Worm (Caenorhabditis elegans): ENCODE results near the gene cyp-25A3.
"Not testable (repeated sequence)": the region's sequence is repeated elsewhere in the genome, so short reads cannot be mapped to it uniquely, and the experiment has no call there.

The cyp-25A3 gene

DNA sequence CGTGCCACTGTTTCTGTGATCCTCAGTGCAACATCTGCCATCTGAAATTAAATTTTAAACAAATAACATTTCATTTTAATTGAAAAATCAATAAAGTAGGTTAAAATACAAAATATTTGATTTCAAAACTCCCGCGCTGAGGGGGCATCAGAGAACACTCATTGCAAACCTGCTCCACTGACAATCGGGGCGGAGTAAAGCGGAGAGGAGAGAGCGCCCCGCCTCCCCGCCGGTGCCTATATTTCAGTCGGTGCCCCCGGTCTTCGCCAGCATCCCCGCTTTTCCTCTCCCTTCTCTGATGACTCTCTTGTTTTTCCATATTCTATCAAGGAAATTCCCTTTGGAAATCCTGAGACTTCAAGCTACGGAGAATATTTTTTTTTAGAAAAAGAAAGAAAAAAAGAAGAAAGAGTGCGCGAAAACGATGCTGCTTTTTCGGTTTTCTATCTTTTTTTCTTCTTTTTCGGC lies 23.4 kb upstream of the cyp-25A3 start, which contains the start of gene brc-1 (continued):
- TF ChIP-seq nhr-77 (tag; optimal IDR thresholded peaks at IDR 0.05) = no peak
- no peak for TF ChIP-seq nhr-23 (tag; optimal IDR thresholded peaks at IDR 0.05)
- peak; percentile 73 for TF ChIP-seq ceh-82 (tag; optimal IDR thresholded peaks at IDR 0.05)
- TF ChIP-seq ama-1 (optimal IDR thresholded peaks at IDR 0.05) = peak; percentile 93
- TF ChIP-seq C34F6.9 (tag; optimal IDR thresholded peaks at IDR 0.05) = peak; percentile 89
- TF ChIP-seq alr-1 (tag; optimal IDR thresholded peaks at IDR 0.05) = no peak
- TF ChIP-seq aly-2 (tag; optimal IDR thresholded peaks at IDR 0.05) = no peak
- TF ChIP-seq egl-27 (tag; optimal IDR thresholded peaks at IDR 0.05) = peak; percentile 53
- TF ChIP-seq ceh-16 (tag; optimal IDR thresholded peaks at IDR 0.05) = peak; percentile 70

DNA sequence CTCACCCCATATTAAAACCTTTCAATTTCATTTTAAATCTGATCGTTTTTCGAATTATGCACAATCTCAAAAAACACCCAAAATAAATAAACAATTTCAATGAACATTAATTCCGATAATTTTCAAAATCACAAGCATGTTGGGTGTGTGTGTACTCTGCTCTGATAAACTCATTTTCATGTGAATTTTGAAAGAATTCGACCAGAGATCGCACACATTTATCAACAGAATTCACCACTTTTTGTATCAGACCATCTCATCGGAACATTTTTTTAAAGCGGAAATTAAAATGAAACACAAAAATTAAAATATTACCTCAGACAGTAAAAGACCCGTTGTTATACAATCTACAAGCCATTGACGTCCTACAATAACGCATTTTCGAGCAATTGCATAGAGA lies 18.5 kb upstream of the cyp-25A3 start:
- TF ChIP-seq sma-9 (GFP tag; optimal IDR thresholded peaks at IDR 0.05) = peak; percentile 58
- not testable (repeated sequence) for TF ChIP-seq sma-9 (tag; optimal IDR thresholded peaks at IDR 0.05)

DNA sequence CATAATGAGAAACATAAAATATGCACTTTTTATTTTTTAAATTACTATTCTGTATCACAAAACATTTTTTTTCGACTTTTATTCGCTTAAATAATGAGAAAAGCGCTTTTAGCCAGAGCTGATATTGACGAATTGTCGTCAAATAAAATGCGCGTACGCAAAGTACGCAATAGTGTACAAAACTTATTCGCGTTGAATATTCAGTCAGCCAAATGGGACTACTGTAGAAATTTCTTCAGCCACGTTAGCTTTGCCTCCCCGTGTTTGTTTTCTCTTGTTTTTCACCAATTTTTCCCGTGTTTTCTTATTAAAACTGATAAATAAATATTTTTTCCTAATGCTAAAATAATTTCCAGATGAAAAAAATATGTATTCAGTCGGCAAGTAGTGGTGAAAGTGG lies 17.5 kb upstream of the cyp-25A3 start:
- TF ChIP-seq unc-55 (GFP tag; optimal IDR thresholded peaks at IDR 0.05) (peak; percentile 4), sma-3 (GFP tag; optimal IDR thresholded peaks at IDR 0.05) (peak; percentile 72), lsy-2 (tag; optimal IDR thresholded peaks at IDR 0.05) (peak; percentile 72 to 95), F13H6.1 (tag; optimal IDR thresholded peaks at IDR 0.05) (peak; percentile 31)

DNA sequence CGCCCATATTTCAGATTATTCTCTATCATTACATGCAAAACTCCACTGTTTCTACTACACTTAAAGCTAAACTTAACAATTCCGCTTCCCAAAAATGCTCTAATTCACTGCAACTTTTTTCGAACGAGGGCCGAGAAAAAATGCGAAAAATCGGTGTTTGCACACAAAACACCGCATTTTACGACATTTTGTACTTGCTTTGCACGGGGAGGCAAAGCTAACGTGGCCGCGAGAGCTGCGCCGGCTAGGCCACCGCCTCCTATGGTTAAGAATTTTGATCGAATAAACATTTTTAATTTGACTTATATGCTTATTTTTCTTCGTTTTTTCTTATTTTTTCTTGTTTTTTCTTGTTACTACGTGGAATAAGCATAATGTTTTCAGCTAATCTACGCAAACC lies 15.3 kb upstream of the cyp-25A3 start:
- TF ChIP-seq lsy-2 (tag; optimal IDR thresholded peaks at IDR 0.05) (peak; percentile 66 to 87), F13H6.1 (tag; optimal IDR thresholded peaks at IDR 0.05) (peak; percentile 7), C34F6.9 (tag; optimal IDR thresholded peaks at IDR 0.05) (peak; percentile 27), sma-9 (GFP tag; optimal IDR thresholded peaks at IDR 0.05) (peak; percentile 50), sma-3 (GFP tag; optimal IDR thresholded peaks at IDR 0.05) (peak; percentile 14)
- not testable (repeated sequence) for TF ChIP-seq sma-9 (tag; optimal IDR thresholded peaks at IDR 0.05)

DNA sequence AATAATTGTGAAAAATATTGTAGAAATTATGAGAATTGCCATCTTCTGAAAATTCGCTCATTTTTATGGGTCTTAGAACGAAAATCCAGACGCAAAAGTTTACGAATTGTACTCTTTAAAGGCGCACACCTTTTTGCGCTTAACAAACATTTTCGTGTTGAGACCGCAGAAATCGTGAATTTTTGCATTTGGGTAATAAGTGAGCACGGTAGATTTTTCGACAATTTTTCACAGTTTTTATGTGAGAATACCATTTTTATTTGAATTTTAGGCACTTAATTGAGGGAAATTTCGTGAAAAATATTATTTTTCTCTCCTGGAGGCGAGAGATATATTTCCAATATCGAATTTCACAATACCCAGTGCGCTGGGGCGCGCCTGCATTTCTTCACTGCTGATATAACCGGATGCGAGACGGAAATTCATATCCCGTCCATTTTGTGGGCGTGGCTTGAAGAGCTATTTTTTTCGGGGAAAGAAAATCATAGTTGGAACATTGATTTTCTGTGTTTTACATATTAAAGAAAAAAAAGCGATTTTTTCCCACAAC lies 12.6 kb upstream of the cyp-25A3 start, which contains the start of gene cyp-25A4:
Gene cyp-25A4, minus strand, starts transcription at position 51 of the 550 bp plus-strand sequence.
- peak in 1 of 2 experiments; percentile 9 for TF ChIP-seq lsy-2 (tag; optimal IDR thresholded peaks at IDR 0.05)

DNA sequence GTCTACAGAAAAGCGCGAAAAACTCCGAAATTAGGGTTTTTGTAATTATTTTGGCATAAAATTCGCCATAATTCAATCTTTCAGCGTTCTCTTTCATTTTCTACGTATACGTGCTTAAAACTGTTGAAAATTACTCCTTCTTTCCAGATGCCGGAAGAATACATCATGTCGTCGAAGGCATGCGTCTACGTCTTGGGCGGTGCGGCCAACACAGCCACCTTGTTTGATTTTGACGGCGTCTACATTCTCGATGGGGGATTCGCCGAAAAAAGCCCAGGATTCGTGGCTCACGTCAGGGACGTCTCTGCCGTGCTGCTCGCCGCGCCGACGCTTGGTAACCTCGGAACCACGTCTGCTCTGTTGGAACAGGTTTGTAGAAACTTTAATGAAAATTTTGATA lies 5.2 kb upstream of the cyp-25A3 start, which contains the start of gene maph-1.3:
Gene maph-1.3, plus strand, starts transcription at position 148 of the 400 bp plus-strand sequence.
- TF ChIP-seq aly-2, sem-4, elt-1 (tag; optimal IDR thresholded peaks at IDR 0.05): not testable (repeated sequence)

DNA sequence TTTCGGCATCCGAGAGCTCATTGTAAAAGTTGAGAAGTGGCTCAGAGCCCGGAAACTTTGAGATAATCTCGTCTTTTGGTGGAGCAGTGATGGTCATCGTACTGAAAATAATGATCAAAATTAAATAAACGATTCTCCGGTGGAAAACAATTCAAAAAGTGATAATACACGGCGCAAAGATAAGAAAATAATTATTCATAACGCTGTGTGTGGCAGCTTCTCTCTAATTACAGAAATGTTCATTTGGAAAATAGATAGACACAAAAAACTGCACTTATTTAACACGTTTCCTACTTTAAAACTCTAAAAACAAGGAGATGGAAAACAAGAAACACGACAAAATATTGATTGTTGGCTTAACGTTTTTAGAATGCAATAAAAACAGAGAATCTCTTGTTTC lies 4.0 kb upstream of the cyp-25A3 start, which contains the start of gene C36A4.4:
Gene C36A4.4, minus strand, starts transcription at position 101 of the 400 bp plus-strand sequence.
- not testable (repeated sequence) for TF ChIP-seq fos-1 (tag; optimal IDR thresholded peaks at IDR 0.05); sma-3 (GFP tag; optimal IDR thresholded peaks at IDR 0.05); nhr-10 (tag; optimal IDR thresholded peaks at IDR 0.05)

DNA sequence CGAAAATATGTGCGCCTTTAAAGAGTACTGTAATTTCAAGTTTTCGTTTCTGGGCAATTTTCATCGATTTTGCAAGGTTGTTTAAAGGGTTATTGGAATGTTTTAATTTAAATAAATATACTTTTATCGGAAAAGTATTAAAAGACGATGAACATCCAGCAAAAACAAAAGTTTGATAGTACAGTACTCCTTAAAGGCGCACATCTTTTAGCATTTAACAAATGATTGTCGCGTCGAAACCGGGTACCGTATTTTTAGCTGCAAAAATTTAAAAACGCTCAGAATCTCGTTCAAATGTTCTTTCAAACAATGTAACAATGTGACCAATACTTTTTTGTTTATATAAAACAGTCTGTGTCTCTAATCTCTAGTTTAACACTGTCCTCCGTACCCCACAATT lies 744 bp upstream of the cyp-25A3 start, which contains the start of gene C36A4.11:
Gene C36A4.11, plus strand, starts transcription at position 301 of the 400 bp plus-strand sequence.
- not testable (repeated sequence) for TF ChIP-seq nhr-237, elt-1, dmd-4 (tag; optimal IDR thresholded peaks at IDR 0.05)

DNA sequence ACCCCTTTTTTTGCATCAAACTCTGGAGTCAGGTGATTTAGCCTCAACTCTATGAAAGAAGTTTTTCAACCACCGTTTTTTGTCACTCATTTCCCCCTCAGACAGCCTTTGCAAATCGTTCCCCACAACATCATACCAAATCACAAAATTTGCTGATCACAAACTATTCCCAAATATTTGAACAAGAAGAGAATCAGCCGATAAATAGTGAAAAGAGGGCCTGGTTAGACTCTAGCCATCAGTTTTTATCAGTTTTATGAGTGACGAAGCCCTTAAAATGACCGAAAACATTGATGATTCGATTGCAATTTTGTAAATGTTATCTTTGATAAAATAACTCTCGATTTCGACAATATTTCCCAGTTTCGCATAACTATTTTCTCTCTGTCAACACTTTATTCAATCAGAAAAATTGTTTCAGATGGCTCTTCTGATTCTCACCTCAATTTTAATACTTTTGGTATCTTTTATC lies 4.7 kb downstream of the cyp-25A3 start, which contains the start of gene cyp-25A2:
Gene cyp-25A2, plus strand, starts transcription at position 422 of the 472 bp plus-strand sequence.
- no peak for TF ChIP-seq gmeb-1 (tag; optimal IDR thresholded peaks at IDR 0.05)
- no peak for TF ChIP-seq mdl-1 (tag; optimal IDR thresholded peaks at IDR 0.05)
- no peak for TF ChIP-seq ama-1 (optimal IDR thresholded peaks at IDR 0.05)
- no peak for TF ChIP-seq nhr-23 (tag; optimal IDR thresholded peaks at IDR 0.05)
- TF ChIP-seq sma-9 (GFP tag; optimal IDR thresholded peaks at IDR 0.05) = peak; percentile 66
- TF ChIP-seq sma-9 (tag; optimal IDR thresholded peaks at IDR 0.05) = no peak
- no peak for TF ChIP-seq lsy-2 (tag; optimal IDR thresholded peaks at IDR 0.05)
- no peak for TF ChIP-seq sma-3 (GFP tag; optimal IDR thresholded peaks at IDR 0.05)
- no peak for TF ChIP-seq ztf-11 (tag; optimal IDR thresholded peaks at IDR 0.05)
- no peak for TF ChIP-seq elt-1 (tag; optimal IDR thresholded peaks at IDR 0.05)
- no peak for TF ChIP-seq mbf-1 (tag; optimal IDR thresholded peaks at IDR 0.05)
- no peak for TF ChIP-seq dmd-4 (tag; optimal IDR thresholded peaks at IDR 0.05)
- peak; percentile 29 for TF ChIP-seq crh-2 (tag; optimal IDR thresholded peaks at IDR 0.05)
- peak; percentile 27 for TF ChIP-seq F13H6.1 (tag; optimal IDR thresholded peaks at IDR 0.05)
- TF ChIP-seq nhr-77 (tag; optimal IDR thresholded peaks at IDR 0.05) = no peak
- TF ChIP-seq fos-1 (tag; optimal IDR thresholded peaks at IDR 0.05) = peak; percentile 90

Data from whole organism, L2 larva.